Worm (Caenorhabditis elegans): ENCODE data around the gene C41H7.9.

Gene C41H7.9

DNA sequence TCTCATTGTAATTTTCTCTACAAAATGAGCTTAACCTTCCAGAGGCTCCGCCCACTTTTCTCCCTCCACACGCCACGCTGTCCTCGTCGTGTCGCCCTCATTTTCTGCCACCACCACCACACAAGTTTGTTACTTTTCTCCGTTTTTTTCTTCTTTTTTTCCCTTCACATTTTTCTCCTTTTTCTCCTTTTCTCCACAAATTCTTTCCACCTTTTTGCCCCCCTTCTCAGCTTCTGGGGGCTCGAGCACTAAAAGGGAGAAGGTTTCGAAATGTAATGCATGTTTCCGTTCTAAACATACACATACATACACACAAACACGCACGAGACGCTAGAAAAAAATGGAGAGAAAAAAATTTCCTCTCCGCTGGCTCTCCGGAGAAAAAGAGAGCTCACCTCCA, 35.4 kb downstream of the C41H7.9 start, which contains the start of gene nhr-88:
TSS of gene nhr-88 (plus strand) at position 43 of the 400 bp plus-strand sequence.
- TF ChIP-seq hpl-2 (GFP tag; optimal IDR thresholded peaks at IDR 0.05) (no peak), nhr-85 (tag) (no peak), elt-2 (tag; optimal IDR thresholded peaks at IDR 0.05) (no peak), zag-1 (tag; optimal IDR thresholded peaks at IDR 0.05) (no peak), nhr-237 (tag; optimal IDR thresholded peaks at IDR 0.05) (no peak), C16A3.4 (tag; optimal IDR thresholded peaks at IDR 0.05) (no peak), nhr-47 (tag; optimal IDR thresholded peaks at IDR 0.05) (peak; percentile 36), nhr-90 (tag; optimal IDR thresholded peaks at IDR 0.05; ENCODE audit: poor library complexity) (no peak), mep-1 (tag; optimal IDR thresholded peaks at IDR 0.05) (no peak), nhr-12 (tag; optimal IDR thresholded peaks at IDR 0.05) (no peak), egl-27 (tag; optimal IDR thresholded peaks at IDR 0.05) (no peak), blmp-1 (tag; optimal IDR thresholded peaks at IDR 0.05) (no peak), lsy-2 (tag; optimal IDR thresholded peaks at IDR 0.05) (peak in 1 of 2 experiments; percentile 42), lin-13 (GFP tag; optimal IDR thresholded peaks at IDR 0.05) (no peak), nhr-20 (tag; optimal IDR thresholded peaks at IDR 0.05) (no peak), rnt-1 (tag; optimal IDR thresholded peaks at IDR 0.05) (no peak), zip-4 (GFP tag; optimal IDR thresholded peaks at IDR 0.05) (no peak), nhr-11 (tag; optimal IDR thresholded peaks at IDR 0.05) (no peak), sptf-1 (tag; optimal IDR thresholded peaks at IDR 0.05) (no peak), swsn-7 (tag; optimal IDR thresholded peaks at IDR 0.05) (peak; percentile 9), nhr-71 (tag; optimal IDR thresholded peaks at IDR 0.05) (peak; percentile 41), C34B4.2 (tag; optimal IDR thresholded peaks at IDR 0.05) (no peak), efl-1 (optimal IDR thresholded peaks at IDR 0.05) (peak in 1 of 2 experiments; percentile 10), efl-1 (GFP tag; optimal IDR thresholded peaks at IDR 0.05 in 1 of 2) (peak in 1 of 2 experiments; percentile 54), unc-86 (tag; optimal IDR thresholded peaks at IDR 0.05) (peak; percentile 32), nhr-77 (tag; optimal IDR thresholded peaks at IDR 0.05) (no peak), jun-1 (tag; optimal IDR thresholded peaks at IDR 0.05) (no peak), isw-1 (GFP tag; IDR thresholded peaks at IDR 0.05) (peak; percentile 23; the same call in 1 of the 2 replicates), lin-15B (tag; optimal IDR thresholded peaks at IDR 0.05) (no peak), ceh-88 (GFP tag; IDR thresholded peaks at IDR 0.05) (no peak), ceh-90 (tag; optimal IDR thresholded peaks at IDR 0.05) (no peak), nhr-84 (tag; optimal IDR thresholded peaks at IDR 0.05) (no peak), egl-13 (tag; optimal IDR thresholded peaks at IDR 0.05) (peak; percentile 38), ztf-4 (tag; optimal IDR thresholded peaks at IDR 0.05) (no peak), C04F5.9 (tag; optimal IDR thresholded peaks at IDR 0.05) (no peak), fkh-4 (tag; optimal IDR thresholded peaks at IDR 0.05; ENCODE audit: borderline replicate concordance) (no peak), xbp-1 (tag; optimal IDR thresholded peaks at IDR 0.05) (peak; percentile 12), fkh-10 (GFP tag; optimal IDR thresholded peaks at IDR 0.05) (no peak), aha-1 (tag; optimal IDR thresholded peaks at IDR 0.05) (no peak), ceh-82 (tag; optimal IDR thresholded peaks at IDR 0.05) (peak in 1 of 3 experiments; percentile 48), lin-35 (GFP tag; optimal IDR thresholded peaks at IDR 0.05) (no peak), tlp-1 (tag; optimal IDR thresholded peaks at IDR 0.05) (no peak), vab-15 (tag; optimal IDR thresholded peaks at IDR 0.05) (no peak), unc-62 (GFP tag; optimal IDR thresholded peaks at IDR 0.05) (no peak), unc-130 (tag; optimal IDR thresholded peaks at IDR 0.05) (no peak), ztf-11 (tag; optimal IDR thresholded peaks at IDR 0.05) (no peak), hlh-17 (GFP tag; optimal IDR thresholded peaks at IDR 0.05; ENCODE audit: borderline replicate concordance) (no peak), elt-3 (tag; optimal IDR thresholded peaks at IDR 0.05) (no peak), unc-30 (tag; optimal IDR thresholded peaks at IDR 0.05) (no peak), sox-4 (tag; optimal IDR thresholded peaks at IDR 0.05) (no peak), skn-1 (tag; optimal IDR thresholded peaks at IDR 0.05) (no peak), snu-23 (GFP tag; optimal IDR thresholded peaks at IDR 0.05) (peak; percentile 23), lin-39 (tag; optimal IDR thresholded peaks at IDR 0.05) (no peak), efl-3 (GFP tag; optimal IDR thresholded peaks at IDR 0.05) (no peak), tbx-2 (tag; optimal IDR thresholded peaks at IDR 0.05) (peak; percentile 20)
